Fruit fly (Drosophila melanogaster): Measurements from ENCODE around the gene CG14852.

Gene CG14852

DNA sequence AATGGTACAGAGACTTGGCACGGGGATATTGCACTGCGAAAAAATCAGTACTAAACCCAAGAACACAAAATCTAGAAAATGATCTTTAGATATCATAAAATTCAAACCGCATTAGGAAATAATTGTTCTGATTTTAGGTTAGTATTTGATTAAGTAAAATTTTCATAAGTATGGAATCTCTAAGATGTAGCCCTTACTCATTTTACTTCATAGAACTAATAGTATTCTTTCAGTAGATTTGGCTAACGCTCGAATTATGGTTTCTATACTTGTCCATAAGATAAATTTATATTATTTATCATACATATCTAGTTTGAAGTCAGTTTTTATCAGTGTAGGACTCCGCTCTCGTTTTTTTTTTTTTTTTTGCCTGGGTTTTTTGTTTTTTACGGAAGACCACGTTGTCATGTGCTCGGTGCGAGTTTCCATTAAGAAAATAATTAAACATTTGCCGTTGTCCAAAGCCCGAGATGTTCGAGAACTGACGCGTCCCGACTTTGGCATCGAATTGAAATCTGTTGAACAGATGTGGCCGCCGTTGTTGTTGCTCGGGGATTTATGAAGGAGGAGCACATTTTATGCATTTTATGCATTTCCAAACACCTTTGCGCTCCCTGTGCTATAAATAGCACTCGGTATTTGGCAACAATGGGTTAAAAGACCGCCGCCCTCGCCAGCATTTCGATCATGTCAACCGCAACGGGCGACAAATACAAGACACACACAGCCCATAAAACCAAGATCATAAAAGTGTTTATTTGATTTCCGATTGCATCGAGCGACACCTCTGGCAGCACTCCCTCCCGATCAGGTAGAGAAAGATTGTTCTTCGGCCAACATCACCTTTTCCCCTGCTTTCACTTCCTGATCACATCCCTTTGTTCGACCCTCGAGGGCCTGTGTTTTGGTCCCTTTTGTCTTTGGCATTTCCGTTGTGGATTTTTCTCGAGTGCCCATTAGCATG is 21.0 kb downstream of the CG14852 start (continued):
- TF ChIP-seq CG5180 (GFP tag; optimal IDR thresholded peaks at IDR 0.05) = no peak
- no peak for TF ChIP-seq Sin3A (optimal IDR thresholded peaks at IDR 0.05)
- TF ChIP-seq Antp (GFP tag; optimal IDR thresholded peaks at IDR 0.05) = no peak
- no peak for TF ChIP-seq CG15269 (tag; optimal IDR thresholded peaks at IDR 0.05)
- TF ChIP-seq CG17359 (tag; optimal IDR thresholded peaks at IDR 0.05) = no peak
- TF ChIP-seq CG16813 (GFP tag; IDR thresholded peaks at IDR 0.05; ENCODE audit: partially characterized antibody) = no peak
- no peak for TF ChIP-seq Taf1 (GFP tag; IDR thresholded peaks at IDR 0.05)
- no peak for TF ChIP-seq esg (GFP tag; conservative IDR thresholded peaks at IDR 0.05)
- no peak for TF ChIP-seq Adf1 (GFP tag; IDR thresholded peaks at IDR 0.05)
- no peak for TF ChIP-seq zfh1 (GFP tag; IDR thresholded peaks at IDR 0.05)
- peak; percentile 50 for TF ChIP-seq CG12391 (tag; optimal IDR thresholded peaks at IDR 0.05)
- no peak for TF ChIP-seq Dbx (GFP tag; IDR thresholded peaks at IDR 0.05)
- TF ChIP-seq CG11398 (GFP tag; optimal IDR thresholded peaks at IDR 0.05) = no peak
- no peak for TF ChIP-seq CG4707 (GFP tag; optimal IDR thresholded peaks at IDR 0.05)
- no peak for TF ChIP-seq bigmax (GFP tag; optimal IDR thresholded peaks at IDR 0.05)
- TF ChIP-seq CG2889 (GFP tag; IDR thresholded peaks at IDR 0.05) = no peak
- no peak for TF ChIP-seq CG13296 (GFP tag; optimal IDR thresholded peaks at IDR 0.05)
- no peak for TF ChIP-seq CG13424 (tag; optimal IDR thresholded peaks at IDR 0.05)
- TF ChIP-seq Meics (GFP tag; optimal IDR thresholded peaks at IDR 0.05) = no peak
- TF ChIP-seq CG15514 (GFP tag; optimal IDR thresholded peaks at IDR 0.05) = no peak
- TF ChIP-seq Rfx (GFP tag; IDR thresholded peaks at IDR 0.05) = no peak
- no peak for TF ChIP-seq seq (GFP tag; IDR thresholded peaks at IDR 0.05)
- no peak for TF ChIP-seq Vsx1 (GFP tag; optimal IDR thresholded peaks at IDR 0.05)
- no peak for TF ChIP-seq maf-S (GFP tag; optimal IDR thresholded peaks at IDR 0.05)
- no peak for TF ChIP-seq Ets65A (GFP tag)
- TF ChIP-seq CG32767 (GFP tag; IDR thresholded peaks at IDR 0.05) = no peak
- TF ChIP-seq sens (GFP tag) = peak; percentile 79
- peak; percentile 39; the same call in 1 of the 2 replicates for TF ChIP-seq Xrp1 (GFP tag; IDR thresholded peaks at IDR 0.05)
- TF ChIP-seq disco-r (GFP tag; optimal IDR thresholded peaks at IDR 0.05) = no peak
- TF ChIP-seq CG18262 (tag; optimal IDR thresholded peaks at IDR 0.05) = peak; percentile 58
- TF ChIP-seq eve (GFP tag; optimal IDR thresholded peaks at IDR 0.05) = no peak
- no peak for TF ChIP-seq CG18011 (GFP tag; optimal IDR thresholded peaks at IDR 0.05)
- TF ChIP-seq hb (GFP tag; IDR thresholded peaks at IDR 0.05; ENCODE audit: partially characterized antibody) = no peak
- TF ChIP-seq CG4854 (GFP tag; optimal IDR thresholded peaks at IDR 0.05) = no peak
- peak; percentile 37 for TF ChIP-seq CG15696 (tag; optimal IDR thresholded peaks at IDR 0.05)
- no peak for TF ChIP-seq Scr (GFP tag; IDR thresholded peaks at IDR 0.05; ENCODE audit: partially characterized antibody)

DNA sequence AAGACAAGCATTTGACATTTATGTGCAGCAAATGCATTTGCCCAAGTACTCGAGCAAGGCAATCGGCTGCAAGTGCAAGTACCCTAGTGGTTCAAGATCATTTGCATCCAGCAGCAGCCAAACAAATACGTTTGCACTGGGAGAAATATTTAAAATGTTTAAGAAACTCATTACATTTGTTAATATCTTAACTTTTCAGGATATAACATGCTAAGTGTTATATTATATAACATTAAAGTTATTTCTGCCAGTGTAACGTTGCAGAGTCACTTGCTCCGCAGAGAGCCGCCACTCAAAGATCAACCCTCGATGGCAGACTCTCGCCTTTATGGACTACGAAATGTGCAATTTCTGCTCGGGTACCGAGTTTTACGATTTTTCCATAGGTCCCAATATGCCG is 23.8 kb downstream of the CG14852 start:
- peak; percentile 62 for TF ChIP-seq CG2712 (tag; optimal IDR thresholded peaks at IDR 0.05)
- peak; percentile 40; the same call in 1 of the 2 replicates for TF ChIP-seq CG8765 (GFP tag; IDR thresholded peaks at IDR 0.05)
- TF ChIP-seq Med (GFP tag) = peak; percentile 60
- peak; percentile 17 for TF ChIP-seq CG10267 (tag; optimal IDR thresholded peaks at IDR 0.05)
- TF ChIP-seq ci (GFP tag; IDR thresholded peaks at IDR 0.05) = peak; percentile 27; the same call in 1 of the 3 replicates
- peak; percentile 75 for TF ChIP-seq Xrp1 (GFP tag; IDR thresholded peaks at IDR 0.05)
- peak; percentile 51 for TF ChIP-seq CG10959 (GFP tag; IDR thresholded peaks at IDR 0.05)
- no peak for TF ChIP-seq nerfin-2 (GFP tag; IDR thresholded peaks at IDR 0.05; ENCODE audit: partially characterized antibody)
- peak; percentile 39 for TF ChIP-seq CG17829 (tag; optimal IDR thresholded peaks at IDR 0.05)
- no peak for TF ChIP-seq wek (GFP tag; optimal IDR thresholded peaks at IDR 0.05)
- TF ChIP-seq CG14710 (tag; optimal IDR thresholded peaks at IDR 0.05) = peak; percentile 33
- TF ChIP-seq CG9609 (GFP tag; optimal IDR thresholded peaks at IDR 0.05) = no peak
- peak; percentile 31 for TF ChIP-seq zen (tag; optimal IDR thresholded peaks at IDR 0.05)
- TF ChIP-seq toy (GFP tag; IDR thresholded peaks at IDR 0.05) = no peak
- peak; percentile 48 for TF ChIP-seq CG8924 (tag; optimal IDR thresholded peaks at IDR 0.05)
- peak; percentile 21 for TF ChIP-seq cad (GFP tag; optimal IDR thresholded peaks at IDR 0.05)

All from whole organism, embryonic.